Fruit fly (Drosophila melanogaster): ENCODE data around the gene Leash.

DNA sequence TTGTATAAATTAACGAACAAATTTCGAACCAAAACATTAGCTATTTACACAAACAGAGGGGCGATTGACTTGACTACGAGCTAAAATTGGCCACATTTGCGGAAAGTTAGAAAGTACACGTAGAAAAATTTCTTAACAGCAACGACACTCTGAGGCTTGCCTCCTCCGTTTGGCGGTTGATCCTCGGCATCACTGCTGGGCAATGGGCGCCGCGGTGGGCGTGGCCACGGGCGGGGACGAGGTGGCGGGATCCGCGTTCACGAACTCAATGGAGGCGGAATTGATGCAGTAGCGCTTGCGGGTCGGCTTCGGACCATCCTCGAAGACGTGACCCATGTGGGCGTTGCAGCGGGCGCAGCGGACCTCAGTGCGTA, 21.9 kb upstream of the Leash start:
- no peak for TF ChIP-seq CG15710 (tag; optimal IDR thresholded peaks at IDR 0.05)
- no peak for TF ChIP-seq gl (tag; optimal IDR thresholded peaks at IDR 0.05)
- 0 out of 3 replicates have a peak, but pooled peaks have one; percentile 27 for TF ChIP-seq fd96Ca (GFP tag; IDR thresholded peaks at IDR 0.05)
- no peak for TF ChIP-seq CG32121 (GFP tag; IDR thresholded peaks at IDR 0.05)
- TF ChIP-seq CG8301 (tag; optimal IDR thresholded peaks at IDR 0.05): no peak
- TF ChIP-seq CG8159 (tag; optimal IDR thresholded peaks at IDR 0.05): no peak
- no peak for TF ChIP-seq rn (GFP tag; IDR thresholded peaks at IDR 0.05)
- no peak for TF ChIP-seq EcR (GFP tag; optimal IDR thresholded peaks at IDR 0.05)
- TF ChIP-seq Pif1A (GFP tag; optimal IDR thresholded peaks at IDR 0.05): no peak
